Fruit fly (Drosophila melanogaster) whole organism, embryonic: ENCODE measurements around the gene Ir7g.

Experiments
- CG4360 ChIP-seq: fragments of 200-800 bp; sonication (Bioruptor generic); IDR thresholded peaks from 2 replicates; pipeline ENCODE4 v1.3.6; 2022; ENCODE audit warnings: missing biosample characterization, missing genetic modification characterization
- Elba2 ChIP-seq: fragments of 200-800 bp; sonication (Bioruptor generic); optimal IDR thresholded peaks from 3 replicates; lab custom pipeline; 2016; ENCODE audit warnings: missing biosample characterization, missing genetic modification characterization
- h ChIP-seq: fragments of >200 bp; optimal IDR thresholded peaks from 2 replicates; lab custom pipeline; 2017
- usp ChIP-seq: fragments of >200 bp; optimal IDR thresholded peaks from 2 replicates; lab custom pipeline; 2017; ENCODE audit warnings: missing biosample characterization, missing genetic modification characterization

DNA sequence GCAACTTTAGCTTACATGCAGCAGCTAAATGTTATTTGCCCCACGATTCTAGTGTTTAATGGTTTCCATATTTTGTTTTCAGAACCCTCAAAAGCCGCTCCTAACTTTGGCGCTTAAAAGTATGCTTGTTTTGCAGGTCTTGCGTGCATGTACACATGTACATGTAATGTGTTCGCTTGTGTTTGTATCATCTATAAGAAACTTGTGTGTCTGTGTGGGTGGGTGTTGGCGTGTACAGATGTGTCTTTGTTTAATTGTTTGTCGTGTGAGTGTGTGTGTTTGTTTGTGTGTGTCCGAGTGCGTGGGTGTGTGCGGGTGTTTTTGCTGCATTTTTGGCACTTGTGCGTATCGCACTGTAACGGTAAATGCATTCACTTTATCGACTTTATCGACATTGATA is 38.6 kb downstream of the Ir7g start:
- TF ChIP-seq Elba2 (GFP tag; lab: Kevin White, UChicago): no peak
- no peak for TF ChIP-seq usp
- no peak for TF ChIP-seq CG4360 (GFP tag; lab: Robert Waterston, UW)
- no peak for TF ChIP-seq h (lab: Kevin White, UChicago)
